Fruit fly (Drosophila melanogaster) whole organism, prepupa: ENCODE measurements around the gene Ugt37D1.

ENCODE experiments used
- Blimp-1 ChIP-seq: fragments of 200-800 bp; sonication (Bioruptor generic); optimal IDR thresholded peaks from 3 replicates; lab custom pipeline; 2017; ENCODE audit warnings: missing biosample characterization, missing genetic modification characterization, mild to moderate bottlenecking, moderate library complexity, missing genetic modification reagents
- CG11294 ChIP-seq: fragments of 200-800 bp; sonication (Bioruptor generic); IDR thresholded peaks from 2 replicates; pipeline ENCODE4 v1.3.6; 2022; ENCODE audit warnings: missing biosample characterization, missing genetic modification characterization
- CG9139 ChIP-seq: fragments of 200-800 bp; sonication (Bioruptor generic); optimal IDR thresholded peaks from 3 replicates; lab custom pipeline; 2017; ENCODE audit warnings: missing biosample characterization, mild to moderate bottlenecking, missing genetic modification characterization
- Eip78C ChIP-seq: fragments of 200-800 bp; sonication (Bioruptor generic); peaks from one replicate; lab custom pipeline; 2016; ENCODE audit warnings: missing biosample characterization, missing genetic modification characterization
- Ets21C ChIP-seq: fragments of 200-800 bp; sonication (Bioruptor generic); optimal IDR thresholded peaks from 3 replicates; lab custom pipeline; 2016; ENCODE audit warnings: missing biosample characterization, missing genetic modification characterization
- Hr38 ChIP-seq: sonication (Bioruptor generic); optimal IDR thresholded peaks from 2 replicates; lab custom pipeline; 2016; ENCODE audit warnings: missing biosample characterization, missing genetic modification characterization
- lz ChIP-seq: fragments of 200-800 bp; sonication (Bioruptor generic); optimal IDR thresholded peaks from 3 replicates; lab custom pipeline; 2016; ENCODE audit warnings: missing biosample characterization, missing genetic modification characterization
- net ChIP-seq: fragments of 200-800 bp; sonication (Bioruptor generic); optimal IDR thresholded peaks from 3 replicates; lab custom pipeline; 2016; ENCODE audit warnings: missing biosample characterization, missing genetic modification characterization
- salr ChIP-seq, 2 experiments: fragments of 200-800 bp; sonication (Bioruptor generic); optimal IDR thresholded peaks; 3 replicates each; lab custom pipeline; 2016 to 2018; ENCODE audit warnings: missing biosample characterization in 2 of 2, missing genetic modification characterization in 2 of 2, mild to moderate bottlenecking in 1 of 2

DNA sequence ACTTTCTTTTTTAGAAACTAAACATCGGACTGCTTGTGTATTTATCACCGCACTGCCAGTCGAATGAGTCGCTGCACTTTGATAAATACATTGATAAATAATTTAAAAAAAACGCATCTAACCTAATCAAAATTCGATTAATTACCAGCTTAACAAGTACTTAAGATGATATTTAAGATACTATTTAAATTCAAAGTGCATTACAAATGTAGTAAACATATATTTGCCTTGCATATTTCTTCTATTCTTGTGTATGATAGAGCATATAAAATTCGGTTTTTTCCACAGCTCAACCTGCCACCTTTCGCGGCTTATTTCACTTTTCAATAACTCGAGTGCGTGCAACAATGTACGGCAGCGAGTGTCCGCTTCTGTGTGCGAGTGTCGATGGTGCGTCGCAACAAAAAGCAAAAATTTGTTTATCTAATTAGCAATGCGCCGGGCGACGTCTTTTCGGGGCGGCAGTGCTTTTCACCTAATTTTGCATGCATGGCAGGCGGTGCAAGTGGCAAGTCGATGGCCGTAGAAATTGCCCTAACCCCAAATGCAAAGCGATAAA, 5.6 kb downstream of the Ugt37D1 start, which contains the start of gene CG13272:
- TF ChIP-seq CG9139: no peak
- no peak for TF ChIP-seq CG11294 (GFP tag; lab: Robert Waterston, UW)
- no peak for TF ChIP-seq lz (GFP tag; lab: Kevin White, UChicago)
- no peak for TF ChIP-seq Hr38
- no peak for TF ChIP-seq net (GFP tag; lab: Kevin White, UChicago)
- TF ChIP-seq salr (GFP tag; optimal IDR thresholded peaks at IDR 0.05; lab: Kevin White, UChicago): no peak
- peak; percentile 63 for TF ChIP-seq Eip78C (GFP tag; lab: Kevin White, UChicago)
- peak; percentile 17 for TF ChIP-seq Blimp-1 (GFP tag; lab: Kevin White, UChicago)
- TF ChIP-seq Ets21C (GFP tag; lab: Kevin White, UChicago): no peak
